Worm (Caenorhabditis elegans) whole organism, L3 larva: ENCODE data around the gene srh-83.

Experiments
- ZK546.5 ChIP-seq: sonication (generic microtip); optimal IDR thresholded peaks from 2 replicates; lab custom pipeline; 2017; ENCODE audit warnings: missing biosample characterization, missing genetic modification characterization
- aly-2 ChIP-seq: fragments of 150-350 bp; optimal IDR thresholded peaks from 2 replicates; lab custom pipeline; 2014; ENCODE audit warnings: missing biosample characterization, missing genetic modification characterization
- ceh-16 ChIP-seq: sonication (generic microtip); optimal IDR thresholded peaks from 2 replicates; lab custom pipeline; 2017; ENCODE audit warnings: missing biosample characterization, missing genetic modification characterization
- ceh-28 ChIP-seq: fragments of 150-350 bp; optimal IDR thresholded peaks from 2 replicates; lab custom pipeline; 2014; ENCODE audit warnings: missing biosample characterization, missing genetic modification reagents, missing genetic modification characterization
- ceh-82 ChIP-seq: fragments of 150-350 bp; optimal IDR thresholded peaks from 2 replicates; lab custom pipeline; 2014; ENCODE audit warnings: missing biosample characterization, missing genetic modification characterization
- daf-12 ChIP-seq: fragments of 150-350 bp; optimal IDR thresholded peaks from 2 replicates; lab custom pipeline; 2014; ENCODE audit warnings: missing biosample characterization, missing genetic modification reagents, missing genetic modification characterization
- egl-27 ChIP-seq: sonication (generic microtip); optimal IDR thresholded peaks from 4 replicates; lab custom pipeline; 2017; ENCODE audit warnings: missing biosample characterization, missing genetic modification reagents, missing genetic modification characterization
- elt-1 ChIP-seq: fragments of 150-350 bp; optimal IDR thresholded peaks from 2 replicates; lab custom pipeline; 2014; ENCODE audit warnings: missing biosample characterization, missing genetic modification characterization
- elt-3 ChIP-seq, 3 experiments: fragments of 150-350 bp in 1 of 3; sonication (generic microtip) in 2 of 3; optimal IDR thresholded peaks; 2 replicates in 2 of 3; 4 replicates in 1 of 3; lab custom pipeline; 2014 to 2017; ENCODE audit warnings: missing biosample characterization in 3 of 3, missing genetic modification characterization in 3 of 3
- eor-1 ChIP-seq, 2 experiments: fragments of 150-350 bp; optimal IDR thresholded peaks; 2 replicates each; lab custom pipeline; 2014 to 2018; ENCODE audit warnings: missing biosample characterization in 2 of 2, missing genetic modification characterization in 2 of 2
- fkh-2 ChIP-seq: fragments of 150-350 bp; optimal IDR thresholded peaks from 2 replicates; lab custom pipeline; 2014; ENCODE audit warnings: missing biosample characterization, missing genetic modification reagents, missing genetic modification characterization
- hmg-11 ChIP-seq: sonication (generic microtip); optimal IDR thresholded peaks from 2 replicates; lab custom pipeline; 2016; ENCODE audit warnings: missing genetic modification characterization, missing compliant biosample characterization
- lsy-12 ChIP-seq: sonication (generic microtip); optimal IDR thresholded peaks from 2 replicates; lab custom pipeline; 2016; ENCODE audit warnings: mild to moderate bottlenecking, missing genetic modification characterization, missing compliant biosample characterization
- mml-1 ChIP-seq: fragments of 150-350 bp; sonication (generic microtip); optimal IDR thresholded peaks from 3 replicates; lab custom pipeline; 2014; ENCODE audit warnings: missing biosample characterization, missing genetic modification characterization
- nfya-1 ChIP-seq: sonication (generic microtip); optimal IDR thresholded peaks from 2 replicates; lab custom pipeline; 2017; ENCODE audit warnings: missing genetic modification characterization, mild to moderate bottlenecking, missing compliant biosample characterization, antibody characterized with exemption, moderate library complexity; ENCODE audit not compliant: insufficient read depth
- nhr-11 ChIP-seq: fragments of 150-350 bp; optimal IDR thresholded peaks from 2 replicates; lab custom pipeline; 2014; ENCODE audit warnings: missing biosample characterization, missing genetic modification characterization
- nhr-12 ChIP-seq: fragments of 150-350 bp; optimal IDR thresholded peaks from 2 replicates; lab custom pipeline; 2014; ENCODE audit warnings: missing biosample characterization, missing genetic modification characterization
- nhr-237 ChIP-seq: fragments of 150-350 bp; optimal IDR thresholded peaks from 2 replicates; lab custom pipeline; 2014; ENCODE audit warnings: missing biosample characterization, missing genetic modification characterization
- nhr-25 ChIP-seq: sonication (generic microtip); optimal IDR thresholded peaks from 2 replicates; lab custom pipeline; 2017; ENCODE audit warnings: missing biosample characterization, missing genetic modification characterization
- nhr-28 ChIP-seq: fragments of 150-350 bp; optimal IDR thresholded peaks from 2 replicates; lab custom pipeline; 2014; ENCODE audit warnings: missing biosample characterization, missing genetic modification characterization
- nhr-43 ChIP-seq: sonication (generic microtip); optimal IDR thresholded peaks from 2 replicates; lab custom pipeline; 2016; ENCODE audit warnings: mild to moderate bottlenecking, missing genetic modification characterization, missing compliant biosample characterization; ENCODE audit not compliant: poor library complexity, severe bottlenecking
- nhr-67 ChIP-seq: fragments of 150-350 bp; optimal IDR thresholded peaks from 2 replicates; lab custom pipeline; 2014; ENCODE audit warnings: missing biosample characterization, missing genetic modification characterization
- nhr-76 ChIP-seq: fragments of 150-350 bp; sonication (generic microtip); optimal IDR thresholded peaks from 5 replicates; lab custom pipeline; 2014; ENCODE audit warnings: missing biosample characterization, missing genetic modification characterization
- pha-4 ChIP-seq: fragments of 150-350 bp; optimal IDR thresholded peaks from 2 replicates; lab custom pipeline; 2014; ENCODE audit warnings: missing biosample characterization, missing genetic modification reagents, missing genetic modification characterization
- pqm-1 ChIP-seq: fragments of 150-350 bp; optimal IDR thresholded peaks from 2 replicates; lab custom pipeline; 2017; ENCODE audit warnings: missing biosample characterization, missing genetic modification characterization, inconsistent platforms
- sea-2 ChIP-seq: fragments of 150-350 bp; sonication (generic microtip); optimal IDR thresholded peaks from 4 replicates; lab custom pipeline; 2014; ENCODE audit warnings: missing biosample characterization, missing genetic modification reagents, missing genetic modification characterization
- skn-1 ChIP-seq: fragments of 150-350 bp; optimal IDR thresholded peaks from 2 replicates; lab custom pipeline; 2014; ENCODE audit warnings: missing biosample characterization, missing genetic modification characterization
- snpc-4 ChIP-seq: fragments of 150-350 bp; optimal IDR thresholded peaks from 2 replicates; lab custom pipeline; 2014; ENCODE audit warnings: missing biosample characterization, missing genetic modification characterization
- tbx-2 ChIP-seq: sonication (generic microtip); optimal IDR thresholded peaks from 2 replicates; lab custom pipeline; 2016; ENCODE audit warnings: mild to moderate bottlenecking, missing genetic modification characterization, missing compliant biosample characterization
- zag-1 ChIP-seq: fragments of 150-350 bp; optimal IDR thresholded peaks from 2 replicates; lab custom pipeline; 2014; ENCODE audit warnings: missing biosample characterization, missing genetic modification characterization
- ztf-11 ChIP-seq: fragments of 150-350 bp; optimal IDR thresholded peaks from 2 replicates; lab custom pipeline; 2014; ENCODE audit warnings: missing biosample characterization, missing genetic modification characterization
- ztf-4 ChIP-seq: fragments of 150-350 bp; optimal IDR thresholded peaks from 2 replicates; lab custom pipeline; 2014; ENCODE audit warnings: missing biosample characterization, missing genetic modification characterization

Gene srh-83

DNA sequence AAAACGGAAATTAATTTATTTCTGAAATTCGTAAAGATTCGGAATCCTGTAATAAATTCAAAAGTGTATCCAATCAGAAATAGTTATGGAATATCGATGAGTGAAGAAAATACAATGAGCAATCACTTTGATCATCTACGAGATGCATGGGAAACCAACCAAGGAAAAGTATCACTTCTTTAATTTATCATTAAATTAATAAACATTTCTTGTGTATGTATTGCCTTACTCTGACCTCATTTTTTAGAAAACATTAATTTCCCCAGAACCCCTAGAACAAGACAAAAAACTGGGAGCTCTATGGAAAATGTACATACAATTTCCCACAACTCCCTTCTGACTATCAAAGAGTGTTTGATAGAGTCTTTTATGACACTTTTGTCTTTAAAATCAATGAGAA lies 30.3 kb upstream of the srh-83 start, which contains the start of gene F10D2.16:
Gene F10D2.16 (plus strand): TSS at position 301 of the 400 bp plus-strand sequence.
- TF ChIP-seq eor-1 (tag; optimal IDR thresholded peaks at IDR 0.05; lab: Kevin White, UChicago) (no peak), ceh-82 (no peak), snpc-4 (tag; lab: Kevin White, UChicago) (no peak), daf-12 (tag; lab: Kevin White, UChicago) (no peak), ceh-28 (tag; lab: Kevin White, UChicago) (no peak), egl-27 (tag; lab: Kevin White, UChicago) (no peak), nhr-43 (tag; lab: Kevin White, UChicago) (no peak), nhr-237 (no peak), nhr-67 (tag; lab: Kevin White, UChicago) (no peak), nhr-28 (tag; lab: Kevin White, UChicago) (no peak)
- TF ChIP-seq, all 47 proteins: peak for 0

ce11 chrV:7136859-7137258 lies 27.5 kb upstream of the srh-83 start:
- TF ChIP-seq nhr-76 (tag; lab: Kevin White, UChicago) (no peak), nhr-11 (no peak), nfya-1 (tag; lab: Kevin White, UChicago) (no peak), nhr-12 (tag; lab: Kevin White, UChicago) (no peak), pha-4 (tag; lab: Kevin White, UChicago) (no peak), lsy-12 (tag; lab: Kevin White, UChicago) (no peak), fkh-2 (tag; lab: Kevin White, UChicago) (no peak), nhr-237 (no peak), ztf-11 (no peak), ZK546.5 (tag; lab: Kevin White, UChicago) (no peak), nhr-67 (tag; lab: Kevin White, UChicago) (no peak), ztf-4 (tag; lab: Kevin White, UChicago) (no peak), zag-1 (no peak), snpc-4 (tag; lab: Kevin White, UChicago) (no peak), nhr-43 (tag; lab: Kevin White, UChicago) (no peak)

- TF ChIP-seq nhr-237, result no peak
- TF ChIP-seq skn-1 (tag; lab: Kevin White, UChicago), result no peak
- no peak for TF ChIP-seq nhr-76 (tag; lab: Kevin White, UChicago)
- TF ChIP-seq pqm-1 (tag; lab: Kevin White, UChicago), result no peak
- no peak for TF ChIP-seq snpc-4 (tag; lab: Kevin White, UChicago)
- TF ChIP-seq mml-1, result no peak
- no peak for TF ChIP-seq aly-2 (tag; lab: Kevin White, UChicago)
- TF ChIP-seq elt-3 (tag; optimal IDR thresholded peaks at IDR 0.05; lab: Kevin White, UChicago), result no peak
- TF ChIP-seq sea-2 (GFP tag; lab: Kevin White, UChicago), result no peak
Observed at ce11 chrV:7138320-7138719, 26.0 kb upstream of the srh-83 start, which contains the start of gene str-112. TSS of gene str-112 (minus strand) at chrV:7138420.

DNA sequence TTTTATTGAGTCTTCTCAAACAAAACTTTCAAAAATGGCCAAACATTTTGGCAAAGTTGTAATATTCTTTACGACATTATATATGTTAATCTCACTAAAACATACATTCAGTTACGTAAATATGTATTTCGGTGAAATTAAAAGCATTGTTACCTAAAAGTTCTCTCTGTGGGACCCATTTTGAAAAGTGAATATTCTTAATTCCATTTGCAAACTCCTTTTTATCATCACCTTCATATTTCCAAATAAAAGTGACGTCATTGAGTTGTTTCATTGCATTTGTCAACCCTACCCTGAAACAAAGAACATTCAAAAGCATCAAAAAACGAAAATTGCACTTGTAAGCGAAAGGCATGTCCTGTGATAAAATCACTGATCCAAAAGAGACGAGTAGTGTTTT lies 23.9 kb upstream of the srh-83 start:
- TF ChIP-seq ceh-16 (tag; lab: Kevin White, UChicago), result no peak
- TF ChIP-seq pqm-1 (tag; lab: Kevin White, UChicago), result peak; percentile 7

ce11 chrV:7141864-7142263 lies 22.4 kb upstream of the srh-83 start, which contains the start of gene ugt-40:
TSS of gene ugt-40 (minus strand) at chrV:7141964.
- TF ChIP-seq zag-1, result no peak
- TF ChIP-seq nhr-76 (tag; lab: Kevin White, UChicago), result no peak
- no peak for TF ChIP-seq nhr-25 (tag; lab: Kevin White, UChicago)
- no peak for TF ChIP-seq ztf-4 (tag; lab: Kevin White, UChicago)
- TF ChIP-seq elt-1 (tag; lab: Kevin White, UChicago), result no peak
- no peak for TF ChIP-seq ztf-11
- no peak for TF ChIP-seq daf-12 (tag; lab: Kevin White, UChicago)
- no peak for TF ChIP-seq nhr-28 (tag; lab: Kevin White, UChicago)
- TF ChIP-seq ZK546.5 (tag; lab: Kevin White, UChicago), result no peak
- no peak for TF ChIP-seq elt-3 (tag; optimal IDR thresholded peaks at IDR 0.05; lab: Kevin White, UChicago)
- TF ChIP-seq nhr-11, result no peak
- TF ChIP-seq snpc-4 (tag; lab: Kevin White, UChicago), result no peak
- no peak for TF ChIP-seq ceh-82
- TF ChIP-seq pqm-1 (tag; lab: Kevin White, UChicago), result no peak
- TF ChIP-seq hmg-11 (tag; lab: Kevin White, UChicago), result no peak
- no peak for TF ChIP-seq tbx-2 (tag; lab: Kevin White, UChicago)
- TF ChIP-seq nhr-43 (tag; lab: Kevin White, UChicago), result no peak
